Worm (Caenorhabditis elegans): ENCODE data around the gene efn-3.

Gene efn-3

DNA sequence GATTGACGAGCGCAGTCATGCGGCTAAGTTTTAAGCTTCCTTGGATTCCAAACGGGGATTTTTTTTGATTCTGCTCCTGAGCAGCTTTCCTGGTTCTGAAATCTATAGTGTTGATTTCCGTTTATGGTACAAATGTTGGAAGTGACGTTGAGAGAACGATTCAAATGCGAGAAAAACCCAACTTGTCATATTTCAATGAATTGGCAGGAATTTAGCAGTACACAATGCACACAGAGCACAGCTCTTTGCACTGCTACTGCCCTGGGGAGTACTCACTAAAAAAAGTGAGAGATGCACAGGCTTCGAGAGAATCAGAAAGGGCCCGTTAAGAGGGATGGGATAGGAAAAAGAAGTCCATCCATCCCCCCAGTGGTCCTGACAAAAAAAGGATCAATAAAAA, 23.3 kb upstream of the efn-3 start, which contains the start of gene sad-1:
TSS of gene sad-1 (minus strand) at position 101 of the 400 bp plus-strand sequence.
- TF ChIP-seq unc-120 (tag; optimal IDR thresholded peaks at IDR 0.05; ENCODE audit: poor library complexity, severe bottlenecking) (no peak), ces-1 (GFP tag; optimal IDR thresholded peaks at IDR 0.05) (no peak), M03D4.4 (tag; optimal IDR thresholded peaks at IDR 0.05) (no peak), nhr-28 (tag; optimal IDR thresholded peaks at IDR 0.05) (no peak), ztf-11 (tag; optimal IDR thresholded peaks at IDR 0.05) (no peak), mep-1 (tag; optimal IDR thresholded peaks at IDR 0.05) (no peak), elt-3 (tag; optimal IDR thresholded peaks at IDR 0.05) (no peak), bed-3 (GFP tag; optimal IDR thresholded peaks at IDR 0.05) (no peak), elt-1 (tag; optimal IDR thresholded peaks at IDR 0.05; ENCODE audit: borderline replicate concordance, insufficient read depth) (no peak), mls-2 (tag; optimal IDR thresholded peaks at IDR 0.05) (no peak), zip-8 (tag; optimal IDR thresholded peaks at IDR 0.05) (no peak), snpc-4 (tag; optimal IDR thresholded peaks at IDR 0.05) (no peak), nhr-76 (tag; optimal IDR thresholded peaks at IDR 0.05) (no peak), blmp-1 (tag; optimal IDR thresholded peaks at IDR 0.05) (no peak), lin-32 (GFP tag; optimal IDR thresholded peaks at IDR 0.05) (no peak)

DNA sequence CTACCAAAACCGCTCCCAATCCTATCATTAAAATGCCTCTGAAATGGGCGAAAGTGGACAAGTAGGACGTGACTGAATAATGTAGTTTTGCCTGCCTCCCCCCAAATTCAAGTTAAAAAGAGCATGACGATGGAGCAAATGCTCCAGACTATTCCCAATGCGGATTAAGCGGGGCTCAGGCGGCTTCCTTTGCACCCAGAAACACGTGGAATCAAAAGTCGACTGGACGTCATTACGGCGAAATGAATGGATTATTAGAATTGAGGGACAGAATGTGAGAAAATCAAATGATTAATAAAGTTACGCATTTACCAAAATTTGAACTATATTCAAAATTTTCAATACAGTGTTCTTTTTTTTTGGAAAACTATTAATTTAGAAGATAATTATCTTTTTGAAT, 22.7 kb upstream of the efn-3 start:
- no peak for TF ChIP-seq drap-1 (GFP tag; optimal IDR thresholded peaks at IDR 0.05)
- TF ChIP-seq flh-1 (GFP tag; optimal IDR thresholded peaks at IDR 0.05), result no peak
- TF ChIP-seq ham-2 (GFP tag; optimal IDR thresholded peaks at IDR 0.05), result no peak
- no peak for TF ChIP-seq mls-2 (tag; optimal IDR thresholded peaks at IDR 0.05)
- TF ChIP-seq unc-62 (GFP tag; optimal IDR thresholded peaks at IDR 0.05), result no peak
- no peak for TF ChIP-seq mab-5 (tag; optimal IDR thresholded peaks at IDR 0.05)
- TF ChIP-seq ces-1 (GFP tag; optimal IDR thresholded peaks at IDR 0.05), result peak; percentile 2
- no peak for TF ChIP-seq elt-3 (tag; optimal IDR thresholded peaks at IDR 0.05)
- no peak for TF ChIP-seq ztf-11 (tag; optimal IDR thresholded peaks at IDR 0.05)

DNA sequence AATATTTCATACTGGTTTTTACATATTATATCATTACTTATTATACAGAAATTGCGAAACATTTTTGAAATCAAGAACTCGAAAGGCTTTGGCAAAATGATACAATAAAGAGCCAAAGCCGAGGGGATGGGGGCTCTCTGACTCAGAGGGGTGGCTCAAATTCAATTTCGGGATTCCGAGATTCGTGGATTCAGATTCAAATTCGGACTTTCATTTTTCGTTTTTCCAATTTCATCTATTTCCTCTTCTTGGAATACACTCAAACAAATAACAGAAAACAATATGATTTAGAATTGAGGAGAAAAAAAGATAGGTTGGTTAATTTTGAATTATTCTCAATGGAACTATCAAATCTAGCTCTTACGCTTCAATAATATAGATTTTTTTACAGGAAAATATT, 21.8 kb upstream of the efn-3 start:
- TF ChIP-seq ces-1 (GFP tag; optimal IDR thresholded peaks at IDR 0.05) (peak; percentile 69), bed-3 (GFP tag; optimal IDR thresholded peaks at IDR 0.05) (no peak)

- TF ChIP-seq lin-13 (tag; optimal IDR thresholded peaks at IDR 0.05) (no peak), blmp-1 (tag; optimal IDR thresholded peaks at IDR 0.05) (no peak), elt-3 (tag; optimal IDR thresholded peaks at IDR 0.05) (no peak), zip-8 (tag; optimal IDR thresholded peaks at IDR 0.05) (no peak), M03D4.4 (tag; optimal IDR thresholded peaks at IDR 0.05) (no peak), mls-2 (tag; optimal IDR thresholded peaks at IDR 0.05) (no peak), sem-2 (GFP tag; optimal IDR thresholded peaks at IDR 0.05) (no peak), elt-1 (tag; optimal IDR thresholded peaks at IDR 0.05; ENCODE audit: borderline replicate concordance, insufficient read depth) (no peak), nhr-2 (tag; optimal IDR thresholded peaks at IDR 0.05) (no peak), ham-2 (GFP tag; optimal IDR thresholded peaks at IDR 0.05) (no peak), mab-5 (tag; optimal IDR thresholded peaks at IDR 0.05) (no peak), nhr-12 (tag; optimal IDR thresholded peaks at IDR 0.05) (no peak), unc-62 (GFP tag; optimal IDR thresholded peaks at IDR 0.05) (no peak), lsy-2 (tag; optimal IDR thresholded peaks at IDR 0.05) (no peak), cnd-1 (tag; optimal IDR thresholded peaks at IDR 0.05) (no peak)
These were observed 16.5 kb upstream of the efn-3 start for ce11 chrX:13493762-13494161.

DNA sequence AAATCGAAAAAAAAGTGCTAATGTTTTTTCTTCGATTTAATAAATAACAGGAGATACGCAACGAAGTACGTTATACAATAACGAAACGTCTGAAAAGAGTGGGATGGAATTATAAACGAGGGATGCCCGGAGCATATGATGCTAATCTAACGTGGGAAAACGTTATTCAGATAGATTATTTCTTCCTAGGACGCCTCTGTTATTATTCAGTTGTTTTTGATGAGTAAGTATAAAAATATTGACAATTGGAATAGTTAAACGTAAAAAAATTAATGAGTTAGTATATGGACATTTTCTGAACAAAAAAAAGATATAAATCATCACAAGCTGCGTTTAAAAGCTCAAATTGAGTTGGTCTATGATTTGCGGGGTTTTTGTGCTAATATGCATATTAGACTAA, 7.6 kb upstream of the efn-3 start, which contains the start of gene srd-51:
TSS of gene srd-51 (minus strand) at position 101 of the 400 bp plus-strand sequence.
- TF ChIP-seq lin-32 (GFP tag; optimal IDR thresholded peaks at IDR 0.05), result no peak
- TF ChIP-seq unc-120 (tag; optimal IDR thresholded peaks at IDR 0.05; ENCODE audit: poor library complexity, severe bottlenecking), result no peak

ce11 chrX:13481704-13482103, 4.4 kb upstream of the efn-3 start, which contains the start of gene srd-50:
TSS of gene srd-50 (minus strand) at chrX:13481804.
- TF ChIP-seq ham-2 (GFP tag; optimal IDR thresholded peaks at IDR 0.05), result no peak
- no peak for TF ChIP-seq nhr-2 (tag; optimal IDR thresholded peaks at IDR 0.05)
- no peak for TF ChIP-seq tbx-8 (GFP tag; optimal IDR thresholded peaks at IDR 0.05)
- no peak for TF ChIP-seq ceh-83 (GFP tag; optimal IDR thresholded peaks at IDR 0.05)
- TF ChIP-seq nhr-28 (tag; optimal IDR thresholded peaks at IDR 0.05), result no peak
